Fruit fly (Drosophila melanogaster): ENCODE measurements around the gene Ubc84D.
A peak's percentile ranks its signal among the peaks of the same experiment; 100 is the strongest.

The Ubc84D gene

DNA sequence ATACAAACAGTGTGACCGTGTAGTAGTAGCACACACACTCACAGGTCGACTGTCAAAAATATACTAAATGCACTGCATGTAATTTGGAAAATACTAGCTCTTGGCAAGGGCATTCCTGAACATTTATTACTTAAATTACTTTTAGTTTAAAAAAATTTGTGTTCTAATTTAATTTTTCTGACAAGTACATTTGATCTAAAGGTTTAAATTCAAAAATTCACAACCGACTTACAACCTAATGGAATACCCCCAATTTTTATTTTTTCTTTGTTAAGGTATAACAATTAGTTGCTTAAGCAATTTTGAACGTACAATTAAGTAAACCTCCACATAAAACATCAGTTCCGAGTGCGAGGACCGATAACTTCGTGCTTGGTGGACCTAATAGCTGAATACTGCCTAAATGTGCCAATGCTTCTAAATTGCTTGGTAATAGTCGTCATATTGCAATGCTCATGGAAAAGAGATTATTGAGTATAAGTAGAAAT is 45.4 kb downstream of the Ubc84D start, which contains the start of gene CG1142 (continued):
- TF ChIP-seq klu (GFP tag; IDR thresholded peaks at IDR 0.05), result peak; percentile 95
- TF ChIP-seq esg (GFP tag; conservative IDR thresholded peaks at IDR 0.05), result peak; percentile 98
- peak; percentile 98 for TF ChIP-seq CG15601 (tag; optimal IDR thresholded peaks at IDR 0.05)
- TF ChIP-seq ara (GFP tag; IDR thresholded peaks at IDR 0.05), result peak; percentile 99
- no peak for TF ChIP-seq lov (optimal IDR thresholded peaks at IDR 0.05)
- TF ChIP-seq lov (GFP tag; IDR thresholded peaks at IDR 0.05), result peak; percentile 99
- TF ChIP-seq Tbp (GFP tag; optimal IDR thresholded peaks at IDR 0.05), result no peak
- TF ChIP-seq Hr39 (optimal IDR thresholded peaks at IDR 0.05), result no peak
- TF ChIP-seq CG18476 (GFP tag; optimal IDR thresholded peaks at IDR 0.05), result peak; percentile 96
- TF ChIP-seq wdn (GFP tag; IDR thresholded peaks at IDR 0.05), result peak; percentile 98
- TF ChIP-seq CG12219 (GFP tag; optimal IDR thresholded peaks at IDR 0.05), result peak; percentile 98
- TF ChIP-seq MBD-R2 (GFP tag; IDR thresholded peaks at IDR 0.05), result peak; percentile 98
- peak; percentile 14; the same call in 1 of the 2 replicates for TF ChIP-seq amos (GFP tag; IDR thresholded peaks at IDR 0.05; ENCODE audit: partially characterized antibody)
- peak; percentile 78 for TF ChIP-seq ash1 (GFP tag; optimal IDR thresholded peaks at IDR 0.05)
- peak; percentile 100 for TF ChIP-seq CG17829 (tag; optimal IDR thresholded peaks at IDR 0.05)
- TF ChIP-seq jing (GFP tag; optimal IDR thresholded peaks at IDR 0.05), result peak; percentile 94
- peak; percentile 93 for TF ChIP-seq ssp (GFP tag; IDR thresholded peaks at IDR 0.05)
- TF ChIP-seq ci (GFP tag; IDR thresholded peaks at IDR 0.05), result peak; percentile 99
- peak; percentile 96 for TF ChIP-seq CG16815 (GFP tag; optimal IDR thresholded peaks at IDR 0.05)
- TF ChIP-seq Neu2 (GFP tag; optimal IDR thresholded peaks at IDR 0.05; ENCODE audit: borderline replicate concordance), result peak; percentile 89
- peak; percentile 93 for TF ChIP-seq sisA (GFP tag; IDR thresholded peaks at IDR 0.05)
- TF ChIP-seq gcm (GFP tag; optimal IDR thresholded peaks at IDR 0.05), result peak; percentile 99
- TF ChIP-seq CHES-1-like (GFP tag; optimal IDR thresholded peaks at IDR 0.05), result peak; percentile 96
- TF ChIP-seq Lpt (GFP tag; optimal IDR thresholded peaks at IDR 0.05), result no peak
- peak; percentile 99 for TF ChIP-seq Ssrp (tag; optimal IDR thresholded peaks at IDR 0.05)
- TF ChIP-seq sr (GFP tag; IDR thresholded peaks at IDR 0.05), result peak; percentile 94
- peak; percentile 93 for TF ChIP-seq CG11723 (GFP tag; optimal IDR thresholded peaks at IDR 0.05)
- peak; percentile 99 for TF ChIP-seq oc (tag; optimal IDR thresholded peaks at IDR 0.05)
- TF ChIP-seq CG7556 (GFP tag; optimal IDR thresholded peaks at IDR 0.05), result peak; percentile 98
- peak; percentile 25 for TF ChIP-seq ab (GFP tag; optimal IDR thresholded peaks at IDR 0.05)
- TF ChIP-seq CG7839 (tag; optimal IDR thresholded peaks at IDR 0.05), result peak; percentile 99
- peak; percentile 96 for TF ChIP-seq CG11085 (GFP tag; IDR thresholded peaks at IDR 0.05)
- peak; percentile 96 for TF ChIP-seq CG43689 (GFP tag; IDR thresholded peaks at IDR 0.05)
- peak; percentile 89 for TF ChIP-seq CG10321 (GFP tag; IDR thresholded peaks at IDR 0.05)
- TF ChIP-seq CG14710 (tag; optimal IDR thresholded peaks at IDR 0.05), result peak; percentile 99
- no peak for TF ChIP-seq CG2129 (GFP tag; IDR thresholded peaks at IDR 0.05; ENCODE audit: partially characterized antibody)
- TF ChIP-seq toy (GFP tag; IDR thresholded peaks at IDR 0.05), result peak; percentile 96
- peak; percentile 98 for TF ChIP-seq CG13624 (GFP tag; optimal IDR thresholded peaks at IDR 0.05)
- no peak for TF ChIP-seq sc (optimal IDR thresholded peaks at IDR 0.05)
- TF ChIP-seq sc (GFP tag; optimal IDR thresholded peaks at IDR 0.05), result peak; percentile 97
- peak; percentile 97 for TF ChIP-seq CG12744 (GFP tag; optimal IDR thresholded peaks at IDR 0.05)
- TF ChIP-seq h (optimal IDR thresholded peaks at IDR 0.05), result no peak
- peak; percentile 98 for TF ChIP-seq stwl (tag; optimal IDR thresholded peaks at IDR 0.05)
- peak; percentile 99 for TF ChIP-seq chm (GFP tag; IDR thresholded peaks at IDR 0.05)
- peak; percentile 99 for TF ChIP-seq Rfx (GFP tag; IDR thresholded peaks at IDR 0.05)
- peak; percentile 95 for TF ChIP-seq Atf3 (GFP tag; optimal IDR thresholded peaks at IDR 0.05)
- peak; percentile 85 for TF ChIP-seq CG9876 (GFP tag; optimal IDR thresholded peaks at IDR 0.05)
- peak; percentile 99 for TF ChIP-seq CG3726 (GFP tag; IDR thresholded peaks at IDR 0.05)
- peak; percentile 98 for TF ChIP-seq CG7372 (GFP tag; IDR thresholded peaks at IDR 0.05)
- peak; percentile 98 for TF ChIP-seq az2 (GFP tag; optimal IDR thresholded peaks at IDR 0.05)
- peak; percentile 96 for TF ChIP-seq cas (GFP tag; IDR thresholded peaks at IDR 0.05)
- TF ChIP-seq CG1602 (GFP tag; optimal IDR thresholded peaks at IDR 0.05), result peak; percentile 98
- peak; percentile 98 for TF ChIP-seq ttk (GFP tag; IDR thresholded peaks at IDR 0.05)
